Worm (Caenorhabditis elegans): ENCODE measurements around the gene mel-11.

- no peak for TF ChIP-seq elt-3 (tag; optimal IDR thresholded peaks at IDR 0.05)
- TF ChIP-seq tbx-8 (GFP tag; optimal IDR thresholded peaks at IDR 0.05) = no peak
- no peak for TF ChIP-seq sptf-1 (tag; optimal IDR thresholded peaks at IDR 0.05)
- TF ChIP-seq nhr-12 (tag; optimal IDR thresholded peaks at IDR 0.05) = no peak
- no peak for TF ChIP-seq lin-13 (tag; optimal IDR thresholded peaks at IDR 0.05)
- no peak for TF ChIP-seq nhr-2 (tag; optimal IDR thresholded peaks at IDR 0.05)
- TF ChIP-seq unc-62 (GFP tag; optimal IDR thresholded peaks at IDR 0.05) = no peak
- TF ChIP-seq nhr-76 (tag; optimal IDR thresholded peaks at IDR 0.05) = no peak
- no peak for TF ChIP-seq unc-39 (tag; optimal IDR thresholded peaks at IDR 0.05)
- no peak for TF ChIP-seq bed-3 (GFP tag; optimal IDR thresholded peaks at IDR 0.05)
- TF ChIP-seq pha-4 (tag; optimal IDR thresholded peaks at IDR 0.05) = no peak
- TF ChIP-seq snpc-4 (tag; optimal IDR thresholded peaks at IDR 0.05) = no peak
- TF ChIP-seq ceh-83 (GFP tag; optimal IDR thresholded peaks at IDR 0.05) = no peak
Observed at ce11 chrII:9310204-9310603, 48.1 kb upstream of the mel-11 start, which contains the start of gene cam-1.

Data from whole organism, mixed stage, embryonic.